Worm (Caenorhabditis elegans): ENCODE measurements around the gene F57C2.5.

- TF ChIP-seq F22D6.2 (tag; optimal IDR thresholded peaks at IDR 0.05) (no peak), ztf-3 (GFP tag; optimal IDR thresholded peaks at IDR 0.05) (no peak), unc-62 (GFP tag; optimal IDR thresholded peaks at IDR 0.05) (no peak), Y79H2A.3 (GFP tag; conservative IDR thresholded peaks at IDR 0.05) (no peak), ztf-25 (GFP tag; IDR thresholded peaks at IDR 0.05) (no peak), B0336.3 (GFP tag; IDR thresholded peaks at IDR 0.05) (no peak), tbx-9 (tag; optimal IDR thresholded peaks at IDR 0.05; ENCODE audit: borderline replicate concordance) (no peak), bed-1 (GFP tag; IDR thresholded peaks at IDR 0.05) (no peak), B0261.1 (tag; optimal IDR thresholded peaks at IDR 0.05) (no peak), snpc-4 (GFP tag; optimal IDR thresholded peaks at IDR 0.05) (no peak), snpc-4 (tag; optimal IDR thresholded peaks at IDR 0.05) (no peak), him-1 (tag; optimal IDR thresholded peaks at IDR 0.05) (no peak)
Observed at ce11 chrII:14525013-14525412, 3.0 kb downstream of the F57C2.5 start, which contains the start of gene F57C2.4.

Data from whole organism, young adult.